Worm (Caenorhabditis elegans) whole organism, young adult: ENCODE data around the gene spin-1.

ENCODE experiments used
- B0019.2 ChIP-seq: fragments of 200-800 bp; sonication (Bioruptor generic); conservative IDR thresholded peaks from 2 replicates; pipeline ENCODE4 v1.3.6; 2022; ENCODE audit warnings: missing genetic modification reagents, missing genetic modification characterization, missing compliant biosample characterization
- C06A6.2 ChIP-seq: fragments of 200-800 bp; sonication (Bioruptor generic); conservative IDR thresholded peaks from 2 replicates; pipeline ENCODE4 v1.3.6; 2022; ENCODE audit warnings: missing genetic modification characterization, missing compliant biosample characterization
- D2030.7 ChIP-seq: fragments of 200-800 bp; sonication (Bioruptor generic); IDR thresholded peaks from 2 replicates; pipeline ENCODE4 v1.3.6; 2022; ENCODE audit warnings: missing genetic modification reagents, missing genetic modification characterization, missing compliant biosample characterization
- F33H1.4 ChIP-seq: fragments of 200-800 bp; sonication (Bioruptor generic); IDR thresholded peaks from 2 replicates; pipeline ENCODE4 v1.3.6; 2022; ENCODE audit warnings: missing genetic modification reagents, missing genetic modification characterization, missing compliant biosample characterization
- F39B2.1 ChIP-seq: fragments of 200-800 bp; sonication (Bioruptor generic); IDR thresholded peaks from 2 replicates; pipeline ENCODE4 v1.3.6; 2022; ENCODE audit warnings: missing genetic modification reagents, missing genetic modification characterization, missing compliant biosample characterization
- F52B5.7 ChIP-seq: sonication (generic microtip); optimal IDR thresholded peaks from 2 replicates; lab custom pipeline; 2016; ENCODE audit warnings: mild to moderate bottlenecking, missing genetic modification characterization, missing compliant biosample characterization
- T07F8.4 ChIP-seq: sonication (generic microtip); optimal IDR thresholded peaks from 2 replicates; lab custom pipeline; 2016; ENCODE audit warnings: mild to moderate bottlenecking, missing genetic modification characterization, moderate library complexity, missing compliant biosample characterization
- Y53F4B.3 ChIP-seq: fragments of 200-800 bp; sonication (Bioruptor generic); IDR thresholded peaks from 2 replicates; pipeline ENCODE4 v1.3.6; 2022; ENCODE audit warnings: missing genetic modification reagents, missing genetic modification characterization, missing compliant biosample characterization
- Y56A3A.18 ChIP-seq: fragments of 200-800 bp; sonication (Bioruptor generic); IDR thresholded peaks from 2 replicates; pipeline ENCODE4 v1.3.6; 2022; ENCODE audit warnings: missing genetic modification reagents, missing genetic modification characterization, missing compliant biosample characterization
- Y67H2A.10 ChIP-seq: fragments of 200-800 bp; sonication (Bioruptor generic); conservative IDR thresholded peaks from 2 replicates; pipeline ENCODE4 v1.3.6; 2022; ENCODE audit warnings: missing genetic modification reagents, missing genetic modification characterization, missing compliant biosample characterization
- cebp-1 ChIP-seq, 2 experiments: fragments of 200-800 bp in 1 of 2; sonication (Bioruptor generic) in 1 of 2; sonication (generic microtip) in 1 of 2; IDR thresholded peaks in 1 of 2; optimal IDR thresholded peaks in 1 of 2; 2 replicates each; pipeline versions ENCODE4 v1.3.6 to Lab custom; 2017 to 2022; ENCODE audit warnings: missing compliant biosample characterization in 2 of 2, missing genetic modification characterization in 2 of 2, mild to moderate bottlenecking in 1 of 2, missing genetic modification reagents in 1 of 2, moderate library complexity in 1 of 2
- ceh-58 ChIP-seq: fragments of 200-800 bp; sonication (Bioruptor generic); IDR thresholded peaks from 2 replicates; pipeline ENCODE4 v1.3.6; 2022; ENCODE audit warnings: missing genetic modification characterization, missing compliant biosample characterization
- chd-7 ChIP-seq: sonication (generic microtip); optimal IDR thresholded peaks from 2 replicates; lab custom pipeline; 2016; ENCODE audit warnings: mild to moderate bottlenecking, missing genetic modification characterization, moderate library complexity, missing compliant biosample characterization
- die-1 ChIP-seq: sonication (generic microtip); optimal IDR thresholded peaks from 2 replicates; lab custom pipeline; 2016; ENCODE audit warnings: missing genotype, mild to moderate bottlenecking, missing genetic modification characterization, missing compliant biosample characterization
- egl-18 ChIP-seq: fragments of 200-800 bp; sonication (Bioruptor generic); IDR thresholded peaks from 2 replicates; pipeline ENCODE4 v1.3.6; 2022; ENCODE audit warnings: missing genetic modification reagents, missing genetic modification characterization, missing compliant biosample characterization
- egrh-3 ChIP-seq: fragments of 200-800 bp; sonication (Bioruptor generic); IDR thresholded peaks from 2 replicates; pipeline ENCODE4 v1.3.6; 2022; ENCODE audit warnings: missing genetic modification reagents, missing genetic modification characterization, missing compliant biosample characterization
- ekl-4 ChIP-seq: fragments of 200-800 bp; sonication (Bioruptor generic); IDR thresholded peaks from 2 replicates; pipeline ENCODE4 v1.3.6; 2022; ENCODE audit warnings: missing genetic modification reagents, missing genetic modification characterization, missing compliant biosample characterization
- gei-17 ChIP-seq: fragments of 200-800 bp; sonication (Bioruptor generic); optimal IDR thresholded peaks from 2 replicates; lab custom pipeline; 2018; ENCODE audit warnings: mild to moderate bottlenecking, missing genetic modification characterization, missing compliant biosample characterization
- him-1 ChIP-seq: sonication (generic microtip); optimal IDR thresholded peaks from 2 replicates; lab custom pipeline; 2016; ENCODE audit warnings: missing genotype, missing genetic modification reagents, missing genetic modification characterization, missing compliant biosample characterization
- hlh-26 ChIP-seq: fragments of 200-800 bp; sonication (Bioruptor generic); conservative IDR thresholded peaks from 2 replicates; pipeline ENCODE4 v1.3.6; 2022; ENCODE audit warnings: missing genetic modification reagents, missing genetic modification characterization, missing compliant biosample characterization
- lag-1 ChIP-seq: fragments of 200-800 bp; sonication (Bioruptor generic); IDR thresholded peaks from 2 replicates; pipeline ENCODE4 v1.3.6; 2022; ENCODE audit warnings: missing genetic modification reagents, missing genetic modification characterization, missing compliant biosample characterization
- lin-35 ChIP-seq, 3 experiments: fragments of 150-350 bp in 2 of 3; sonication (generic microtip) in 1 of 3; optimal IDR thresholded peaks; 2 replicates each; lab custom pipeline; 2014 to 2018; ENCODE audit warnings: missing biosample characterization in 3 of 3, missing genetic modification characterization in 3 of 3, missing genetic modification reagents in 3 of 3
- lin-54 ChIP-seq: fragments of 200-800 bp; sonication (Bioruptor generic); optimal IDR thresholded peaks from 2 replicates; lab custom pipeline; 2018; ENCODE audit warnings: mild to moderate bottlenecking, missing genetic modification characterization, missing compliant biosample characterization
- lsl-1 ChIP-seq: fragments of 200-800 bp; sonication (Bioruptor generic); optimal IDR thresholded peaks from 2 replicates; lab custom pipeline; 2018; ENCODE audit warnings: mild to moderate bottlenecking, missing genetic modification characterization, moderate library complexity, missing compliant biosample characterization
- lsy-27 ChIP-seq: sonication (generic microtip); optimal IDR thresholded peaks from 2 replicates; lab custom pipeline; 2017; ENCODE audit warnings: missing genetic modification characterization, mild to moderate bottlenecking, missing compliant biosample characterization, antibody characterized with exemption, missing genotype, borderline replicate concordance; ENCODE audit not compliant: insufficient read depth
- madf-10 ChIP-seq: sonication (generic microtip); optimal IDR thresholded peaks from 2 replicates; lab custom pipeline; 2016; ENCODE audit warnings: mild to moderate bottlenecking, missing genetic modification characterization, missing compliant biosample characterization
- madf-3 ChIP-seq: fragments of 200-800 bp; sonication (Bioruptor generic); IDR thresholded peaks from 2 replicates; pipeline ENCODE4 v1.3.6; 2022; ENCODE audit warnings: missing genetic modification reagents, missing genetic modification characterization, missing compliant biosample characterization
- madf-6 ChIP-seq: fragments of 200-800 bp; sonication (Bioruptor generic); IDR thresholded peaks from 2 replicates; pipeline ENCODE4 v1.3.6; 2022; ENCODE audit warnings: missing genetic modification reagents, missing genetic modification characterization, missing compliant biosample characterization
- madf-8 ChIP-seq: fragments of 200-800 bp; sonication (Bioruptor generic); conservative IDR thresholded peaks from 2 replicates; pipeline ENCODE4 v1.3.6; 2022; ENCODE audit warnings: missing genetic modification reagents, missing genetic modification characterization, missing compliant biosample characterization
- nhr-90 ChIP-seq: sonication (generic microtip); optimal IDR thresholded peaks from 2 replicates; lab custom pipeline; 2016; ENCODE audit warnings: missing genotype, mild to moderate bottlenecking, missing genetic modification characterization, missing compliant biosample characterization
- pbrm-1 ChIP-seq: fragments of 200-800 bp; sonication (Bioruptor generic); IDR thresholded peaks from 2 replicates; pipeline ENCODE4 v1.3.6; 2022; ENCODE audit warnings: missing genetic modification reagents, missing genetic modification characterization, missing compliant biosample characterization
- rcor-1 ChIP-seq: fragments of 200-800 bp; sonication (Bioruptor generic); IDR thresholded peaks from 2 replicates; pipeline ENCODE4 v1.3.6; 2022; ENCODE audit warnings: missing genetic modification reagents, missing genetic modification characterization, missing compliant biosample characterization
- repo-1 ChIP-seq: sonication (generic microtip); optimal IDR thresholded peaks from 2 replicates; lab custom pipeline; 2017; ENCODE audit warnings: mild to moderate bottlenecking, missing genetic modification characterization, missing compliant biosample characterization
- rpc-1 ChIP-seq, 2 experiments: fragments of 150-350 bp in 1 of 2; sonication (generic microtip) in 1 of 2; optimal IDR thresholded peaks; 2 replicates each; lab custom pipeline; 2014 to 2018; ENCODE audit warnings: missing biosample characterization in 1 of 2, missing genetic modification characterization in 1 of 2, missing genetic modification reagents in 1 of 2, missing genotype in 1 of 2
- snpc-1.3 ChIP-seq: sonication (generic microtip); optimal IDR thresholded peaks from 2 replicates; lab custom pipeline; 2017; ENCODE audit warnings: missing genetic modification characterization, mild to moderate bottlenecking, missing compliant biosample characterization, antibody characterized with exemption, moderate library complexity, missing genotype, missing genetic modification reagents; ENCODE audit not compliant: insufficient read depth
- snpc-4 ChIP-seq, 5 experiments: fragments of 150-350 bp in 1 of 5; sonication (generic microtip) in 4 of 5; optimal IDR thresholded peaks; 2 replicates each; lab custom pipeline; 2014 to 2018; ENCODE audit warnings: missing genetic modification characterization in 5 of 5, missing biosample characterization in 3 of 5, antibody characterized with exemption in 2 of 5, mild to moderate bottlenecking in 2 of 5, missing compliant biosample characterization in 2 of 5, missing genotype in 2 of 5, moderate library complexity in 2 of 5, missing genetic modification reagents in 1 of 5
- sptf-2 ChIP-seq: fragments of 200-800 bp; sonication (Bioruptor generic); optimal IDR thresholded peaks from 2 replicates; lab custom pipeline; 2018; ENCODE audit warnings: mild to moderate bottlenecking, missing genetic modification characterization, missing compliant biosample characterization
- tbx-9 ChIP-seq: sonication (generic microtip); optimal IDR thresholded peaks from 2 replicates; lab custom pipeline; 2016; ENCODE audit warnings: borderline replicate concordance, missing genetic modification characterization, inconsistent platforms, missing compliant biosample characterization
- zfh-2 ChIP-seq: fragments of 200-800 bp; sonication (Bioruptor generic); conservative IDR thresholded peaks from 2 replicates; pipeline ENCODE4 v1.3.6; 2022; ENCODE audit warnings: missing genetic modification reagents, missing genetic modification characterization, missing compliant biosample characterization
- ztf-25 ChIP-seq: fragments of 200-800 bp; sonication (Bioruptor generic); IDR thresholded peaks from 2 replicates; pipeline ENCODE4 v1.3.6; 2022; ENCODE audit warnings: missing genetic modification reagents, missing genetic modification characterization, missing compliant biosample characterization
- ztf-6 ChIP-seq: fragments of 200-800 bp; sonication (Bioruptor generic); IDR thresholded peaks from 2 replicates; pipeline ENCODE4 v1.3.6; 2022; ENCODE audit warnings: missing genetic modification reagents, missing genetic modification characterization, missing compliant biosample characterization

spin-1 gene

ce11 chrV:12154554-12154953 lies 39.8 kb downstream of the spin-1 start, which contains the start of gene C27A7.9:
Gene C27A7.9 (minus strand): TSS chrV:12154654.
- no peak for TF ChIP-seq F33H1.4 (GFP tag; lab: Robert Waterston, UW)
- TF ChIP-seq T07F8.4 (tag; lab: Kevin White, UChicago): no peak
- TF ChIP-seq Y56A3A.18 (GFP tag; lab: Robert Waterston, UW): no peak
- TF ChIP-seq madf-6 (GFP tag; lab: Robert Waterston, UW): no peak
- TF ChIP-seq snpc-4 (GFP tag; optimal IDR thresholded peaks at IDR 0.05; lab: Kevin White, UChicago): no peak
- TF ChIP-seq snpc-4 (tag; optimal IDR thresholded peaks at IDR 0.05; lab: Kevin White, UChicago): no peak

- TF ChIP-seq egrh-3: 0 out of 2 replicates have a peak, but pooled peaks have one; percentile 21
- TF ChIP-seq ekl-4 (GFP tag; lab: Robert Waterston, UW): no peak
- no peak for TF ChIP-seq F52B5.7
- TF ChIP-seq ztf-6 (GFP tag; lab: Robert Waterston, UW): 0 out of 2 replicates have a peak, but pooled peaks have one; percentile 19
Measured at ce11 chrV:12158377-12158776, 43.6 kb downstream of the spin-1 start.

- TF ChIP-seq snpc-1.3 (tag; lab: Kevin White, UChicago): no peak
- no peak for TF ChIP-seq lin-54
- no peak for TF ChIP-seq die-1 (tag; lab: Kevin White, UChicago)
- no peak for TF ChIP-seq ztf-6 (GFP tag; lab: Robert Waterston, UW)
Measured at ce11 chrV:12159975-12160374, 45.2 kb downstream of the spin-1 start.

ce11 chrV:12161157-12161556 lies 46.4 kb downstream of the spin-1 start:
- TF ChIP-seq gei-17 (GFP tag; lab: Kevin White, UChicago) (no peak), B0019.2 (no peak), tbx-9 (no peak), repo-1 (tag; lab: Kevin White, UChicago) (no peak), Y53F4B.3 (GFP tag; lab: Robert Waterston, UW) (no peak), madf-10 (tag; lab: Kevin White, UChicago) (no peak), rpc-1 (optimal IDR thresholded peaks at IDR 0.05; lab: Kevin White, UChicago) (no peak), rpc-1 (tag; optimal IDR thresholded peaks at IDR 0.05; lab: Kevin White, UChicago) (no peak), sptf-2 (no peak), pbrm-1 (GFP tag; lab: Robert Waterston, UW) (no peak), D2030.7 (no peak), C06A6.2 (GFP tag; lab: Robert Waterston, UW) (no peak), nhr-90 (tag; lab: Kevin White, UChicago) (no peak), hlh-26 (GFP tag; lab: Robert Waterston, UW) (no peak), rcor-1 (no peak), ztf-25 (GFP tag; lab: Robert Waterston, UW) (no peak), lsy-27 (tag; lab: Kevin White, UChicago) (no peak), madf-8 (GFP tag; lab: Robert Waterston, UW) (no peak)

- TF ChIP-seq him-1 (no peak), T07F8.4 (tag; lab: Kevin White, UChicago) (no peak), cebp-1 (GFP tag; IDR thresholded peaks at IDR 0.05; lab: Robert Waterston, UW) (no peak), cebp-1 (tag; optimal IDR thresholded peaks at IDR 0.05; lab: Kevin White, UChicago) (no peak), lsl-1 (no peak), lag-1 (no peak), F39B2.1 (no peak), ztf-6 (GFP tag; lab: Robert Waterston, UW) (no peak), F33H1.4 (GFP tag; lab: Robert Waterston, UW) (no peak), zfh-2 (GFP tag; lab: Robert Waterston, UW) (no peak), egl-18 (GFP tag; lab: Robert Waterston, UW) (no peak), ceh-58 (no peak), lin-35 (GFP tag; optimal IDR thresholded peaks at IDR 0.05; lab: Kevin White, UChicago) (no peak), madf-3 (GFP tag; lab: Robert Waterston, UW) (no peak), D2030.7 (no peak), Y67H2A.10 (GFP tag; lab: Robert Waterston, UW) (no peak), chd-7 (tag; lab: Kevin White, UChicago) (no peak)
Measured at ce11 chrV:12162220-12162619, 47.4 kb downstream of the spin-1 start, which contains the start of gene C27A7.5. Gene C27A7.5 (minus strand): TSS chrV:12162320.
